Worm (Caenorhabditis elegans) whole organism, late embryonic: ENCODE data around the gene rab-19.

ENCODE experiments used
- C38D4.7 ChIP-seq: fragments of 200-800 bp; sonication (Bioruptor generic); optimal IDR thresholded peaks from 2 replicates; lab custom pipeline; 2018; ENCODE audit warnings: mild to moderate bottlenecking, missing genetic modification characterization, moderate library complexity, missing compliant biosample characterization
- F13H6.1 ChIP-seq: sonication (generic microtip); optimal IDR thresholded peaks from 2 replicates; lab custom pipeline; 2016; ENCODE audit warnings: missing genetic modification characterization, missing compliant biosample characterization
- Y22D7AL.16 ChIP-seq: sonication (generic microtip); optimal IDR thresholded peaks from 2 replicates; lab custom pipeline; 2016; ENCODE audit warnings: missing genetic modification characterization, missing compliant biosample characterization
- ahr-1 ChIP-seq: sonication (generic microtip); optimal IDR thresholded peaks from 2 replicates; lab custom pipeline; 2016; ENCODE audit warnings: missing genetic modification characterization, missing compliant biosample characterization
- ceh-18 ChIP-seq: sonication (generic microtip); optimal IDR thresholded peaks from 2 replicates; lab custom pipeline; 2016; ENCODE audit warnings: missing genetic modification characterization, missing compliant biosample characterization
- ceh-22 ChIP-seq: sonication (generic microtip); optimal IDR thresholded peaks from 2 replicates; lab custom pipeline; 2017; ENCODE audit warnings: missing biosample characterization, missing genetic modification characterization
- ceh-30 ChIP-seq: fragments of 150-350 bp; optimal IDR thresholded peaks from 2 replicates; lab custom pipeline; 2014; ENCODE audit warnings: missing biosample characterization, missing genetic modification characterization
- ceh-31 ChIP-seq: sonication (generic microtip); optimal IDR thresholded peaks from 2 replicates; lab custom pipeline; 2016; ENCODE audit warnings: missing genetic modification characterization, missing compliant biosample characterization
- ceh-45 ChIP-seq: fragments of 200-800 bp; sonication (Bioruptor generic); IDR thresholded peaks from 2 replicates; pipeline ENCODE4 v1.3.6; 2022; ENCODE audit warnings: missing genetic modification reagents, missing genetic modification characterization, missing compliant biosample characterization
- ceh-9 ChIP-seq: sonication (generic microtip); optimal IDR thresholded peaks from 2 replicates; lab custom pipeline; 2016; ENCODE audit warnings: mild to moderate bottlenecking, missing genetic modification characterization, inconsistent platforms, missing compliant biosample characterization
- dve-1 ChIP-seq: sonication (generic microtip); optimal IDR thresholded peaks from 2 replicates; lab custom pipeline; 2017; ENCODE audit warnings: antibody characterized with exemption, mild to moderate bottlenecking, missing genetic modification characterization, missing compliant biosample characterization
- elt-4 ChIP-seq: sonication (generic microtip); optimal IDR thresholded peaks from 2 replicates; lab custom pipeline; 2016; ENCODE audit warnings: missing genetic modification characterization, missing compliant biosample characterization
- fax-1 ChIP-seq: sonication (generic microtip); optimal IDR thresholded peaks from 2 replicates; lab custom pipeline; 2016; ENCODE audit warnings: missing genotype, missing genetic modification characterization, missing compliant biosample characterization
- fkh-10 ChIP-seq: fragments of 150-350 bp; optimal IDR thresholded peaks from 2 replicates; lab custom pipeline; 2014; ENCODE audit warnings: missing biosample characterization, missing genetic modification reagents, missing genetic modification characterization
- hlh-15 ChIP-seq: sonication (generic microtip); optimal IDR thresholded peaks from 2 replicates; lab custom pipeline; 2016; ENCODE audit warnings: missing genetic modification characterization, missing compliant biosample characterization
- hlh-30 ChIP-seq: sonication (generic microtip); optimal IDR thresholded peaks from 2 replicates; lab custom pipeline; 2017; ENCODE audit warnings: antibody characterized with exemption, missing genetic modification characterization, missing compliant biosample characterization; ENCODE audit not compliant: insufficient read depth
- lim-6 ChIP-seq: sonication (generic microtip); optimal IDR thresholded peaks from 2 replicates; lab custom pipeline; 2016; ENCODE audit warnings: missing genetic modification characterization, missing compliant biosample characterization
- npax-4 ChIP-seq: sonication (generic microtip); optimal IDR thresholded peaks from 2 replicates; lab custom pipeline; 2016; ENCODE audit warnings: missing genetic modification characterization, missing compliant biosample characterization
- pat-9 ChIP-seq: fragments of 200-800 bp; sonication (Bioruptor generic); optimal IDR thresholded peaks from 2 replicates; lab custom pipeline; 2018; ENCODE audit warnings: mild to moderate bottlenecking, missing genetic modification characterization, moderate library complexity, missing compliant biosample characterization
- pax-1 ChIP-seq: fragments of 150-350 bp; optimal IDR thresholded peaks from 2 replicates; lab custom pipeline; 2014; ENCODE audit warnings: missing biosample characterization, missing genetic modification characterization
- pha-2 ChIP-seq: sonication (generic microtip); optimal IDR thresholded peaks from 2 replicates; lab custom pipeline; 2017; ENCODE audit warnings: mild to moderate bottlenecking, missing genetic modification characterization, missing compliant biosample characterization
- pha-4 ChIP-seq: fragments of 150-350 bp; optimal IDR thresholded peaks from 2 replicates; lab custom pipeline; 2018; ENCODE audit warnings: missing biosample characterization, missing genetic modification reagents, missing genetic modification characterization
- pros-1 ChIP-seq: fragments of 150-350 bp; optimal IDR thresholded peaks from 2 replicates; lab custom pipeline; 2014; ENCODE audit warnings: missing biosample characterization, missing genetic modification reagents, missing genetic modification characterization
- sdc-2 ChIP-seq: sonication (generic microtip); optimal IDR thresholded peaks from 2 replicates; lab custom pipeline; 2016; ENCODE audit warnings: missing genotype, missing genetic modification characterization, missing compliant biosample characterization
- sox-2 ChIP-seq: fragments of 200-800 bp; sonication (Bioruptor generic); IDR thresholded peaks from 2 replicates; pipeline ENCODE4 v1.3.6; 2022; ENCODE audit warnings: missing genetic modification reagents, missing genetic modification characterization, missing compliant biosample characterization
- syd-9 ChIP-seq: sonication (generic microtip); optimal IDR thresholded peaks from 2 replicates; lab custom pipeline; 2016; ENCODE audit warnings: mild to moderate bottlenecking, missing genetic modification characterization, moderate library complexity, missing compliant biosample characterization
- unc-3 ChIP-seq, 2 experiments: fragments of 200-800 bp in 1 of 2; sonication (Bioruptor generic) in 1 of 2; sonication (generic microtip) in 1 of 2; conservative IDR thresholded peaks in 1 of 2; optimal IDR thresholded peaks in 1 of 2; 2 replicates each; pipeline versions ENCODE4 v1.3.6 to Lab custom; 2016 to 2022; ENCODE audit warnings: missing compliant biosample characterization in 2 of 2, missing genetic modification characterization in 2 of 2, missing genetic modification reagents in 1 of 2
- unc-55 ChIP-seq: sonication (generic microtip); optimal IDR thresholded peaks from 2 replicates; lab custom pipeline; 2017; ENCODE audit warnings: missing biosample characterization, missing genetic modification reagents, missing genetic modification characterization
- unc-86 ChIP-seq: sonication (generic microtip); optimal IDR thresholded peaks from 2 replicates; lab custom pipeline; 2016; ENCODE audit warnings: missing genetic modification characterization, missing compliant biosample characterization
- zip-5 ChIP-seq: sonication (generic microtip); optimal IDR thresholded peaks from 2 replicates; lab custom pipeline; 2016; ENCODE audit warnings: missing genetic modification characterization, missing compliant biosample characterization

rab-19 gene

DNA sequence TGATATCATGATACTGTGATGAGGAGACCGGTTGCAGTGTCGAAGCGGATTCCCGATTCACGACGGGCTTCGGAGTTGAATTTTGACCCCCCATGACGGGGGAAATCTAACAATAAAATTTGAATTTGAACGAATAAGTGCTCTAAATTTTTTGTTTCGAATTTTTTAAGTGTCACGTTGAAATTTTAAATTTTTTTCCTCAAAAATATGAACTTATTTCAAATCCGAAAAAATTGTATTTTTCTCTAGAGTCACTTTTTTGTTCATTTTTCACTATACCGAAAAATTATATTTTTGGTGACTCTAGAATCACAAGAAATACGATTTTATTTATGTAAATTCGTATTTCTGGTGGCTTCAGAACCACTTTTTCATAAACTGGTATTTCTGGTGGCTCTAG is 25.7 kb downstream of the rab-19 start, which contains the start of gene W02A2.8:
W02A2.8 (minus strand) TSS at position 101 of the 400 bp plus-strand sequence.
- TF ChIP-seq unc-86 (tag; lab: Kevin White, UChicago) (no peak), fkh-10 (GFP tag; lab: Kevin White, UChicago) (no peak), syd-9 (no peak), ceh-45 (GFP tag; lab: Robert Waterston, UW) (no peak), zip-5 (tag; lab: Kevin White, UChicago) (no peak), npax-4 (tag; lab: Kevin White, UChicago) (no peak), dve-1 (tag; lab: Kevin White, UChicago) (no peak), pax-1 (tag; lab: Kevin White, UChicago) (no peak), ceh-9 (tag; lab: Kevin White, UChicago) (no peak), pat-9 (tag; lab: Kevin White, UChicago) (no peak), hlh-30 (no peak), ceh-30 (tag; lab: Kevin White, UChicago) (no peak), ahr-1 (tag; lab: Kevin White, UChicago) (no peak), C38D4.7 (GFP tag; lab: Kevin White, UChicago) (no peak), sdc-2 (tag; lab: Kevin White, UChicago) (no peak)

DNA sequence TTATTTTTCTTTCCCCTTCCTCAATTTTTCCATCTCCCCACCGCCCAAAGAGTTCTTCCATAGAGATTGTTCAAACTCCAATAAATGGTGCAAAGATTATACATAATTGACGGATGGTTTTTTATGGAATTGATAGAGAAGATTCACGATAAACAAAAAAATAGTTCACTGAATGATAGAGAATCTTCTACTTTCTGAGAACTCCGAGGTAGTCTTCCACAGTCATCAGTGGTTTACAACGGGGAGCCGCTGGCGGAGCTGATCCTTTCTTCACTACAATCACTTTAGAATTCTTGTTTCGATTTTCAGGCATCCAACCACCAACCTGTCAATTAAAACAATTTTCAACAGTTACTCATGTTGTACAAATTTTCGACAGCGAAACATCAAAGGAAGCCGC is 28.2 kb downstream of the rab-19 start:
- no peak for TF ChIP-seq pha-2 (tag; lab: Kevin White, UChicago)

DNA sequence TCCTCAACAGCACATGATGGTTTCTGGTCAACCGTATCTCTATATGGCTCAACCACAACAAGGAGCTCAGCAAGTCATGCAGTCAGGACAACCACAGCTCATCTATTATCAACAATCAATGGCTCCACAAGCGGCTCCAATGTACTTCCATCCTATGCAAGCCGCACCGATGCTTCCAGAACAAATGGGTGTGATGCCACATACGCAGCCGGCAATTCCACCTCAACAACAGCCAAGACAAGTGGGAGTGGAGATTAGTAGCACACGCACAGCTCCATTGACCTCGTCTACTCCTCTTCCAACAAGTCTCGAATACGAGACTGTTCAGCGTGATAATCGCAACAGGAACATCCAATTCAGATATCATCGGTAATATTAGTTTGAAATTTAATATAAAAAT is 30.1 kb downstream of the rab-19 start:
- no peak for TF ChIP-seq hlh-30
- no peak for TF ChIP-seq npax-4 (tag; lab: Kevin White, UChicago)
- no peak for TF ChIP-seq unc-3 (GFP tag; conservative IDR thresholded peaks at IDR 0.05; lab: Robert Waterston, UW)
- no peak for TF ChIP-seq unc-3 (tag; optimal IDR thresholded peaks at IDR 0.05; lab: Kevin White, UChicago)
- no peak for TF ChIP-seq unc-55 (GFP tag; lab: Kevin White, UChicago)
- no peak for TF ChIP-seq sdc-2 (tag; lab: Kevin White, UChicago)
- TF ChIP-seq elt-4 (tag; lab: Kevin White, UChicago): no peak
- TF ChIP-seq pha-4 (tag; lab: Kevin White, UChicago): no peak

DNA sequence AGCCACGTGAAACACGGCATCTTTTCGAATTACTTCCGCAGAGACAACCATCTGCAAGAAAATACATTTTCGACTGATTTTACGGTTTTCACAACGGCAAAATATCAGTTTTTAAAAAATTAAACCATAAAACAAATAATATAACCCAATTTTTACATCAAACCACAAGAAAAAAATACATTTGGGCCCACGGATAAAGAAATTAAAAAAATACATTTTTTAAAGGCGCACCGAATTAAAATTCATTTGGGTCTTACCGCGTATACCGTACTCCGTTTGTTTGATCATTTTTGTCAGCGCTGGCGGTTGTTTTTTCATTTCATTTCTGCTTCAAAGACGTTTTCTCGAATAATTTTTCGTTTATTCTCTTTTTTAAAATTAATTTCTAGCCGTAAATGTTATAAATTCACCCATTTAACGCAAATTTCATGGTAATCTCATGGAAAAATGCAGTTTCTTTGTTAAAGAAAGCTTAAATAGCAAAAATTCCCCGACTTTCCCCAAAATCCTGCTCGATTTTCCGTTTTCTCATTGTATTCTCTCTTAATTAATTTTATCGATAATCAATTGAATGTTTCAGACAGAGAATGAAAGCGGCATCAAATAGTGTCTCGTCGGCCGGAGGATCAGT is 30.9 kb downstream of the rab-19 start, which contains the start of the genes rec-8 and mex-5:
rec-8 (minus strand) TSS at position 51 of the 631 bp plus-strand sequence.
mex-5 (plus strand) TSS at position 581 of the 631 bp plus-strand sequence.
- no peak for TF ChIP-seq ceh-45 (GFP tag; lab: Robert Waterston, UW)
- TF ChIP-seq pat-9 (tag; lab: Kevin White, UChicago): no peak
- no peak for TF ChIP-seq hlh-15 (tag; lab: Kevin White, UChicago)
- TF ChIP-seq ceh-18 (tag; lab: Kevin White, UChicago): no peak
- no peak for TF ChIP-seq F13H6.1 (tag; lab: Kevin White, UChicago)
- no peak for TF ChIP-seq sox-2
- no peak for TF ChIP-seq Y22D7AL.16 (tag; lab: Kevin White, UChicago)
- TF ChIP-seq ceh-31 (tag; lab: Kevin White, UChicago): no peak
- TF ChIP-seq zip-5 (tag; lab: Kevin White, UChicago): no peak
- TF ChIP-seq ceh-22 (tag; lab: Kevin White, UChicago): no peak
- no peak for TF ChIP-seq fax-1
- no peak for TF ChIP-seq pros-1 (tag; lab: Kevin White, UChicago)

DNA sequence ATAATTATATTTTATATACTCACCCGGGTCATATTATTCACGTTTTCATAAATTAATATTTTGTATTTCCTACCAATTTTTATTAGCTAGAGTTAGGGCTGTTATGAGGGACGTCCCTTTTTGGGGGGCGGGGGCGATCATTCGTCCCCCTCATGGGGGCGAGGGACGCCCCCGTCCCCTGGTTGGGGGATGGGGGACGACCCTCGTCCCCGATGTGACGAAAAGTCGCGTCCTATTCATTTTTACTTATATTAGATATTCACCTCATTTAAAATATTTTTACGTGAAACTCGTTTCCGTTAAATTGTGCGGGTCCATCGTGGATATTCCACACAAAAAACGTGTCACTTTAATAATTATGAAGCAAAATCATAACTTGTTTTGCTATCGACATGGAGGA is 35.6 kb downstream of the rab-19 start, which contains the start of gene W02A2.12:
W02A2.12 (minus strand) TSS at position 240 of the 400 bp plus-strand sequence.
- TF ChIP-seq ceh-9 (tag; lab: Kevin White, UChicago) (no peak), unc-55 (GFP tag; lab: Kevin White, UChicago) (no peak), C38D4.7 (GFP tag; lab: Kevin White, UChicago) (no peak), zip-5 (tag; lab: Kevin White, UChicago) (no peak), Y22D7AL.16 (tag; lab: Kevin White, UChicago) (no peak), lim-6 (tag; lab: Kevin White, UChicago) (no peak)
